Fruit fly (Drosophila melanogaster) whole organism, prepupa: Measurements from ENCODE around the gene eIF4E6.

ENCODE experiments used
- Blimp-1 ChIP-seq: fragments of 200-800 bp; sonication (Bioruptor generic); optimal IDR thresholded peaks from 3 replicates; lab custom pipeline; 2017; ENCODE audit warnings: missing biosample characterization, missing genetic modification characterization, mild to moderate bottlenecking, moderate library complexity, missing genetic modification reagents
- CG10669 ChIP-seq: fragments of 200-800 bp; sonication (Bioruptor generic); optimal IDR thresholded peaks from 3 replicates; lab custom pipeline; 2018; ENCODE audit warnings: missing biosample characterization, mild to moderate bottlenecking, missing genetic modification characterization, moderate library complexity
- CG11762 ChIP-seq: fragments of 200-800 bp; sonication (Bioruptor generic); optimal IDR thresholded peaks from 3 replicates; lab custom pipeline; 2016; ENCODE audit warnings: missing biosample characterization, missing genetic modification characterization; ENCODE audit not compliant: insufficient read depth
- CG16779 ChIP-seq: fragments of 200-800 bp; sonication (Bioruptor generic); optimal IDR thresholded peaks from 3 replicates; lab custom pipeline; 2017; ENCODE audit warnings: missing biosample characterization, mild to moderate bottlenecking, missing genetic modification characterization
- CG8119 ChIP-seq: fragments of 200-800 bp; sonication (Bioruptor generic); IDR thresholded peaks from 3 replicates; pipeline ENCODE4 v1.3.6; 2022; ENCODE audit warnings: missing biosample characterization, missing genetic modification characterization
- Eip78C ChIP-seq: fragments of 200-800 bp; sonication (Bioruptor generic); peaks from one replicate; lab custom pipeline; 2016; ENCODE audit warnings: missing biosample characterization, missing genetic modification characterization
- Gug ChIP-seq: fragments of 200-800 bp; sonication (Bioruptor generic); IDR thresholded peaks from 2 replicates; pipeline ENCODE4 v1.3.6; 2022; ENCODE audit warnings: missing biosample characterization, missing genetic modification characterization
- Lpt ChIP-seq: fragments of 200-800 bp; sonication (Bioruptor generic); optimal IDR thresholded peaks from 3 replicates; lab custom pipeline; 2016; ENCODE audit warnings: missing biosample characterization, missing genetic modification characterization
- OdsH ChIP-seq: fragments of 200-800 bp; sonication (Bioruptor generic); optimal IDR thresholded peaks from 3 replicates; lab custom pipeline; 2016; ENCODE audit warnings: missing biosample characterization, missing genetic modification characterization
- dac ChIP-seq: fragments of 200-800 bp; sonication (Bioruptor generic); optimal IDR thresholded peaks from 2 replicates; lab custom pipeline; 2017; ENCODE audit warnings: missing biosample characterization, mild to moderate bottlenecking, missing genetic modification characterization
- esn ChIP-seq: fragments of 200-800 bp; sonication (Bioruptor generic); optimal IDR thresholded peaks from 2 replicates; lab custom pipeline; 2016; ENCODE audit warnings: missing biosample characterization, mild to moderate bottlenecking, missing genetic modification characterization, moderate library complexity

- TF ChIP-seq CG11762 (GFP tag; lab: Kevin White, UChicago) (peak; percentile 80), dac (GFP tag; lab: Kevin White, UChicago) (peak; percentile 47), CG8119 (peak; percentile 65), Lpt (peak; percentile 51), CG16779 (tag; lab: Kevin White, UChicago) (no peak), Gug (GFP tag; lab: Robert Waterston, UW) (peak; percentile 27; the same call in 1 of the 2 replicates), OdsH (GFP tag; lab: Kevin White, UChicago) (peak; percentile 80), esn (GFP tag; lab: Kevin White, UChicago) (peak; percentile 91), CG10669 (GFP tag; lab: Kevin White, UChicago) (peak; percentile 70), Blimp-1 (peak; percentile 53), Eip78C (peak; percentile 94)
Measured at dm6 chr3R:29033909-29034629, 7.1 kb upstream of the eIF4E6 start, which contains the start of the genes beta4GalNAcTB and Cpsf100.
